Worm (Caenorhabditis elegans) whole organism, L1 larva: ENCODE results near the gene srab-26.
A peak's percentile ranks its signal among the peaks of the same experiment; 100 is the strongest.

ENCODE experiments used
- ama-1 ChIP-seq: fragments of 150-350 bp; optimal IDR thresholded peaks from 2 replicates; lab custom pipeline; 2014
- blmp-1 ChIP-seq: fragments of 150-350 bp; optimal IDR thresholded peaks from 2 replicates; lab custom pipeline; 2014; ENCODE audit warnings: missing biosample characterization, missing genetic modification characterization
- efl-1 ChIP-seq, 4 experiments: fragments of 150-350 bp; optimal IDR thresholded peaks in 3 of 4; peaks in 1 of 4; 1 replicate in 1 of 4; 2 replicates in 3 of 4; lab custom pipeline; 2014; ENCODE audit warnings: missing biosample characterization in 2 of 4, missing genetic modification characterization in 2 of 4, missing genetic modification reagents in 2 of 4
- egl-27 ChIP-seq, 2 experiments: fragments of 150-350 bp in 1 of 2; sonication (generic microtip); optimal IDR thresholded peaks; 3 replicates each; lab custom pipeline; 2017 to 2018; ENCODE audit warnings: missing biosample characterization in 2 of 2, missing genetic modification characterization in 2 of 2, missing genetic modification reagents in 2 of 2
- fkh-10 ChIP-seq: sonication (generic microtip); optimal IDR thresholded peaks from 2 replicates; lab custom pipeline; 2017; ENCODE audit warnings: missing biosample characterization, missing genetic modification reagents, missing genetic modification characterization
- lin-35 ChIP-seq, 2 experiments: fragments of 150-350 bp; optimal IDR thresholded peaks; 2 replicates each; lab custom pipeline; 2014; ENCODE audit warnings: missing biosample characterization in 2 of 2, missing genetic modification characterization in 2 of 2, missing genetic modification reagents in 2 of 2
- mep-1 ChIP-seq: fragments of 150-350 bp; optimal IDR thresholded peaks from 2 replicates; lab custom pipeline; 2014; ENCODE audit warnings: missing biosample characterization, missing genetic modification characterization
- nhr-76 ChIP-seq: sonication (generic microtip); optimal IDR thresholded peaks from 2 replicates; lab custom pipeline; 2017; ENCODE audit warnings: missing biosample characterization, missing genetic modification characterization
- nhr-77 ChIP-seq: fragments of 150-350 bp; optimal IDR thresholded peaks from 2 replicates; lab custom pipeline; 2014; ENCODE audit warnings: missing biosample characterization, missing genetic modification characterization
- pqm-1 ChIP-seq: sonication (generic microtip); optimal IDR thresholded peaks from 3 replicates; lab custom pipeline; 2017; ENCODE audit warnings: missing biosample characterization, missing genetic modification characterization
- skn-1 ChIP-seq: fragments of 150-350 bp; optimal IDR thresholded peaks from 2 replicates; lab custom pipeline; 2014; ENCODE audit warnings: missing biosample characterization, missing genetic modification characterization
- snpc-4 ChIP-seq: fragments of 150-350 bp; optimal IDR thresholded peaks from 2 replicates; lab custom pipeline; 2014; ENCODE audit warnings: missing biosample characterization, missing genetic modification characterization
- zag-1 ChIP-seq: fragments of 150-350 bp; optimal IDR thresholded peaks from 2 replicates; lab custom pipeline; 2014; ENCODE audit warnings: missing biosample characterization, missing genetic modification characterization
- ztf-11 ChIP-seq, 2 experiments: sonication (generic microtip); optimal IDR thresholded peaks; 2 replicates each; lab custom pipeline; 2016 to 2017; ENCODE audit warnings: missing genetic modification characterization in 2 of 2, missing biosample characterization in 1 of 2, missing compliant biosample characterization in 1 of 2

DNA sequence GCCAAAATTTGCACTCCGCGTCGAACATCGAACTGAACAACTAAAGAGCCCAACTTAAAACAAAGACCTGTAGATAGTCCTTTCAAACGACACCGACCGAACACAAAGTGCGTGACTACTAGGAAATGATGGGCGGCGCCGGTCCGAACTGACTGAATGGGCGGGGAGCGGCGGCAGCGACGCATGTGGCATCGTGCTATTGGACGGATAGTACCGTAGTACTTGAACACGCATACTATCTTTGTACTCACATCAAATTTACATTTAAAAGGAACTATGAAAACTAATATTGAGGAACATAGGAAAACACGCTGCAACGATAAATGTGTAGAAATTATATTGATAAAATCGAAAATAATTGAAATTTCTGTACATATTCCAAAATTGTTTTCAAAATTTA is 19.0 kb downstream of the srab-26 start:
- TF ChIP-seq blmp-1, result peak; percentile 25
- TF ChIP-seq skn-1 (tag; lab: Kevin White, UChicago), result no peak
- TF ChIP-seq nhr-77 (tag; lab: Kevin White, UChicago), result no peak
- TF ChIP-seq fkh-10, result no peak
- TF ChIP-seq zag-1, result no peak
- TF ChIP-seq ama-1, result no peak
- no peak for TF ChIP-seq egl-27 (tag; optimal IDR thresholded peaks at IDR 0.05; lab: Kevin White, UChicago)
- TF ChIP-seq pqm-1 (tag; lab: Kevin White, UChicago), result no peak
- TF ChIP-seq lin-35 (GFP tag; optimal IDR thresholded peaks at IDR 0.05; lab: Kevin White, UChicago), result no peak
- TF ChIP-seq mep-1 (tag; lab: Kevin White, UChicago), result no peak
- TF ChIP-seq nhr-76 (tag; lab: Kevin White, UChicago), result no peak
- no peak for TF ChIP-seq ztf-11 (tag; optimal IDR thresholded peaks at IDR 0.05; lab: Kevin White, UChicago)
- TF ChIP-seq efl-1 (optimal IDR thresholded peaks at IDR 0.05; lab: Kevin White, UChicago), result no peak
- TF ChIP-seq efl-1 (GFP tag; optimal IDR thresholded peaks at IDR 0.05 in 1 of 2; lab: Kevin White, UChicago), result no peak
- TF ChIP-seq snpc-4 (tag; lab: Kevin White, UChicago), result no peak
